Worm (Caenorhabditis elegans) whole organism, L2 larva: ENCODE data around the gene cnc-9.

Experiments used
- ama-1 ChIP-seq: fragments of 150-350 bp; optimal IDR thresholded peaks from 2 replicates; lab custom pipeline; 2018; ENCODE audit warnings: inconsistent platforms
- nhr-11 ChIP-seq: fragments of 150-350 bp; optimal IDR thresholded peaks from 2 replicates; lab custom pipeline; 2014; ENCODE audit warnings: missing biosample characterization, missing genetic modification characterization
- zag-1 ChIP-seq: fragments of 150-350 bp; optimal IDR thresholded peaks from 2 replicates; lab custom pipeline; 2014; ENCODE audit warnings: missing biosample characterization, missing genetic modification characterization

DNA sequence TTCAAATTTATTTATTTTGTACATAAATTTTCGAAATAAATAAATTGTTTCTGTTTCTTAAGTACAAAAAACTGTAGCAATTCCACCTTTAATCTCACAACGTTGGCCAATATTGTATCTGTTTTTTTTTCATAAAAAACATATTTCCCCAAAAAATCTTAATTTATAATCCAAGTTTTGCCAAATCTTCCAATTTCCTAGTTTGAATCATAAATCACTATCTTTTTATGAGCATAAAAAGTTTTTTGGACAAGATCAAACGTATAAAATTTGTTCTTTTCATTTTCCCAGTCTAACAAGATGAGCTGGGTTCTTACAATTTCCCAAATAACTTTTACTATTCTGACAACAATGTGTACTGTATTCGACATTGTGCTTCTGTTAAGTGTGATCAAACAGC is 20.2 kb upstream of the cnc-9 start, which contains the start of gene srxa-4:
- TF ChIP-seq zag-1 (tag; lab: Kevin White, UChicago) = no peak
- no peak for TF ChIP-seq ama-1 (lab: Kevin White, UChicago)
- no peak for TF ChIP-seq nhr-11
